Fruit fly (Drosophila melanogaster): ENCODE measurements around the gene G9a.
A peak's percentile ranks its signal among the peaks of the same experiment; 100 is the strongest.

The G9a gene

dm6 chrX:245802-246201 lies at the start of gene G9a, which contains the start of gene CG3038 (continued):
- TF ChIP-seq hth (optimal IDR thresholded peaks at IDR 0.05) = no peak
- TF ChIP-seq seq (GFP tag; IDR thresholded peaks at IDR 0.05) = no peak
- peak; percentile 48 for TF ChIP-seq B-H2 (GFP tag; optimal IDR thresholded peaks at IDR 0.05)
- TF ChIP-seq Hsf (GFP tag; optimal IDR thresholded peaks at IDR 0.05) = peak; percentile 50
- no peak for TF ChIP-seq CG11504 (tag; optimal IDR thresholded peaks at IDR 0.05)
- no peak for TF ChIP-seq wdn (GFP tag; IDR thresholded peaks at IDR 0.05)
- no peak for TF ChIP-seq CG10321 (GFP tag; IDR thresholded peaks at IDR 0.05)

dm6 chrX:247329-247728 lies 1.6 kb downstream of the G9a start:
- TF ChIP-seq D19A (tag; optimal IDR thresholded peaks at IDR 0.05) = no peak
- TF ChIP-seq sisA (GFP tag; IDR thresholded peaks at IDR 0.05) = no peak
- TF ChIP-seq cg (GFP tag; optimal IDR thresholded peaks at IDR 0.05) = peak; percentile 35
- TF ChIP-seq Adf1 (GFP tag; IDR thresholded peaks at IDR 0.05) = peak; percentile 89
- no peak for TF ChIP-seq Dek (tag; optimal IDR thresholded peaks at IDR 0.05)
- TF ChIP-seq run (tag; optimal IDR thresholded peaks at IDR 0.05) = no peak
- no peak for TF ChIP-seq tap (tag; optimal IDR thresholded peaks at IDR 0.05)
- TF ChIP-seq CG17385 (GFP tag; optimal IDR thresholded peaks at IDR 0.05) = peak; percentile 16
- peak; percentile 16; the same call in 1 of the 4 replicates for TF ChIP-seq chinmo (GFP tag; IDR thresholded peaks at IDR 0.05; ENCODE audit: partially characterized antibody)
- TF ChIP-seq Aef1 (GFP tag; IDR thresholded peaks at IDR 0.05) = no peak
- TF ChIP-seq jumu (GFP tag; optimal IDR thresholded peaks at IDR 0.05) = no peak
- TF ChIP-seq Pdp1 (GFP tag; optimal IDR thresholded peaks at IDR 0.05) = peak in 1 of 2 experiments; percentile 88
- TF ChIP-seq CG32767 (GFP tag; IDR thresholded peaks at IDR 0.05) = no peak

- TF ChIP-seq Rfx (GFP tag; IDR thresholded peaks at IDR 0.05) (0 out of 2 replicates have a peak, but pooled peaks have one; percentile 5), Opbp (GFP tag; IDR thresholded peaks at IDR 0.05; ENCODE audit: partially characterized antibody) (no peak), CG16813 (GFP tag; IDR thresholded peaks at IDR 0.05; ENCODE audit: partially characterized antibody) (no peak), eyg (GFP tag; optimal IDR thresholded peaks at IDR 0.05) (no peak), ham (GFP tag; IDR thresholded peaks at IDR 0.05) (no peak), amos (GFP tag; IDR thresholded peaks at IDR 0.05; ENCODE audit: partially characterized antibody) (no peak), nmo (GFP tag; optimal IDR thresholded peaks at IDR 0.05) (no peak), Side (GFP tag; optimal IDR thresholded peaks at IDR 0.05) (no peak), CG17612 (GFP tag; IDR thresholded peaks at IDR 0.05) (no peak), CG3838 (GFP tag; optimal IDR thresholded peaks at IDR 0.05) (no peak), CG5953 (GFP tag; IDR thresholded peaks at IDR 0.05) (no peak), odd (GFP tag; optimal IDR thresholded peaks at IDR 0.05) (no peak), trem (tag; optimal IDR thresholded peaks at IDR 0.05) (no peak), stwl (tag; optimal IDR thresholded peaks at IDR 0.05) (peak; percentile 63), Usf (GFP tag; optimal IDR thresholded peaks at IDR 0.05) (no peak), onecut (GFP tag; IDR thresholded peaks at IDR 0.05) (no peak), Antp (GFP tag; optimal IDR thresholded peaks at IDR 0.05) (no peak), ERR (GFP tag; optimal IDR thresholded peaks at IDR 0.05) (no peak), CG12071 (GFP tag; optimal IDR thresholded peaks at IDR 0.05) (no peak), Atf-2 (GFP tag; optimal IDR thresholded peaks at IDR 0.05) (no peak), Dref (GFP tag; IDR thresholded peaks at IDR 0.05) (peak; percentile 60), CG31441 (GFP tag; IDR thresholded peaks at IDR 0.05) (no peak), p53 (GFP tag; optimal IDR thresholded peaks at IDR 0.05) (no peak), CG10654 (GFP tag; optimal IDR thresholded peaks at IDR 0.05) (no peak), CG9437 (GFP tag; optimal IDR thresholded peaks at IDR 0.05) (no peak), gem (tag; optimal IDR thresholded peaks at IDR 0.05) (no peak), ttk (GFP tag; IDR thresholded peaks at IDR 0.05) (no peak), eve (GFP tag; optimal IDR thresholded peaks at IDR 0.05) (no peak), CG31388 (GFP tag; optimal IDR thresholded peaks at IDR 0.05) (no peak), CG4404 (GFP tag; IDR thresholded peaks at IDR 0.05) (no peak), BEAF-32 (GFP tag; optimal IDR thresholded peaks at IDR 0.05) (peak; percentile 11)
Measured at dm6 chrX:254690-255089, 8.9 kb downstream of the G9a start, which contains the start of gene CG42376. CG42376 (plus strand) TSS chrX:254876.
